Fruit fly (Drosophila melanogaster): ENCODE data around the gene Tango14.
A peak's percentile ranks its signal among the peaks of the same experiment; 100 is the strongest.

The Tango14 gene

dm6 chr2L:1169867-1170415 lies 11.5 kb downstream of the Tango14 start, which contains the start of the genes CG31922 and Plap (continued):
- peak; percentile 82 for TF ChIP-seq CG12391 (tag; optimal IDR thresholded peaks at IDR 0.05)
- TF ChIP-seq HLHmδ (GFP tag; optimal IDR thresholded peaks at IDR 0.05) = no peak
- peak in 1 of 3 experiments; percentile 67 for TF ChIP-seq lola (GFP tag; optimal IDR thresholded peaks at IDR 0.05)
- TF ChIP-seq CG6854 (GFP tag; optimal IDR thresholded peaks at IDR 0.05) = no peak
- peak; percentile 77; the same call in 2 of the 3 replicates for TF ChIP-seq CG6791 (GFP tag; IDR thresholded peaks at IDR 0.05; ENCODE audit: partially characterized antibody)
- TF ChIP-seq Meics (GFP tag; optimal IDR thresholded peaks at IDR 0.05) = peak; percentile 58
- TF ChIP-seq D (optimal IDR thresholded peaks at IDR 0.05) = no peak
- TF ChIP-seq D (GFP tag; optimal IDR thresholded peaks at IDR 0.05) = peak; percentile 28
- TF ChIP-seq pnt (GFP tag; optimal IDR thresholded peaks at IDR 0.05) = peak; percentile 33
- peak; percentile 65 for TF ChIP-seq az2 (GFP tag; optimal IDR thresholded peaks at IDR 0.05)
- TF ChIP-seq Vsx1 (GFP tag; optimal IDR thresholded peaks at IDR 0.05) = no peak
- TF ChIP-seq CG15514 (GFP tag; optimal IDR thresholded peaks at IDR 0.05) = peak; percentile 83
- TF ChIP-seq H2.0 (GFP tag; IDR thresholded peaks at IDR 0.05) = peak; percentile 48
- TF ChIP-seq eyg (GFP tag; optimal IDR thresholded peaks at IDR 0.05) = no peak
- TF ChIP-seq usp (GFP tag; optimal IDR thresholded peaks at IDR 0.05) = no peak
- TF ChIP-seq CG17328 (GFP tag; IDR thresholded peaks at IDR 0.05) = peak; percentile 17; the same call in 1 of the 2 replicates
- no peak for TF ChIP-seq NK7.1 (GFP tag; optimal IDR thresholded peaks at IDR 0.05)
- TF ChIP-seq CG30020 (tag; optimal IDR thresholded peaks at IDR 0.05) = peak; percentile 68
- no peak for TF ChIP-seq ttk (GFP tag; IDR thresholded peaks at IDR 0.05)
- peak; percentile 26; the same call in 1 of the 2 replicates for TF ChIP-seq danr (GFP tag; IDR thresholded peaks at IDR 0.05)
- no peak for TF ChIP-seq gt (GFP tag; IDR thresholded peaks at IDR 0.05)
- no peak for TF ChIP-seq CG1529 (GFP tag; optimal IDR thresholded peaks at IDR 0.05)
- peak; percentile 38; the same call in 1 of the 2 replicates for TF ChIP-seq tna (GFP tag; IDR thresholded peaks at IDR 0.05; ENCODE audit: partially characterized antibody)
- TF ChIP-seq seq (GFP tag; IDR thresholded peaks at IDR 0.05) = peak; percentile 32; the same call in 1 of the 2 replicates
- peak; percentile 34 to 53 for TF ChIP-seq chif (GFP tag; optimal IDR thresholded peaks at IDR 0.05)
- TF ChIP-seq CG17568 (GFP tag; optimal IDR thresholded peaks at IDR 0.05) = no peak
- no peak for TF ChIP-seq CG15269 (tag; optimal IDR thresholded peaks at IDR 0.05)
- peak; percentile 96 for TF ChIP-seq Dll (GFP tag; IDR thresholded peaks at IDR 0.05; ENCODE audit: partially characterized antibody)
- peak; percentile 96 for TF ChIP-seq row (GFP tag; IDR thresholded peaks at IDR 0.05)
- TF ChIP-seq CG7786 (GFP tag; optimal IDR thresholded peaks at IDR 0.05) = peak; percentile 67
- TF ChIP-seq so (GFP tag; IDR thresholded peaks at IDR 0.05) = no peak; the same call in 2 of the 3 replicates
- TF ChIP-seq CG10209 (GFP tag; optimal IDR thresholded peaks at IDR 0.05) = peak; percentile 51
- TF ChIP-seq Hmr (GFP tag; optimal IDR thresholded peaks at IDR 0.05) = no peak
- 0 out of 2 replicates have a peak, but pooled peaks have one; percentile 26 for TF ChIP-seq Oaz (GFP tag; IDR thresholded peaks at IDR 0.05)
- TF ChIP-seq nerfin-2 (GFP tag; IDR thresholded peaks at IDR 0.05; ENCODE audit: partially characterized antibody) = peak; percentile 81
- TF ChIP-seq Abd-B (GFP tag; optimal IDR thresholded peaks at IDR 0.05) = peak; percentile 59
- TF ChIP-seq Trl (optimal IDR thresholded peaks at IDR 0.05) = no peak
- TF ChIP-seq Trl (GFP tag; optimal IDR thresholded peaks at IDR 0.05) = peak; percentile 45
- peak; percentile 69 for TF ChIP-seq dmrt11E (tag; optimal IDR thresholded peaks at IDR 0.05)
- peak; percentile 84 for TF ChIP-seq zfh2 (GFP tag; optimal IDR thresholded peaks at IDR 0.05)
- no peak for TF ChIP-seq z (GFP tag; IDR thresholded peaks at IDR 0.05)
- peak; percentile 76 for TF ChIP-seq grau (tag; optimal IDR thresholded peaks at IDR 0.05)
- no peak for TF ChIP-seq CG10321 (GFP tag; IDR thresholded peaks at IDR 0.05)
- peak; percentile 60 for TF ChIP-seq CG32532 (GFP tag; IDR thresholded peaks at IDR 0.05)
- TF ChIP-seq ATbp (GFP tag; optimal IDR thresholded peaks at IDR 0.05) = no peak
- TF ChIP-seq CTCF (GFP tag; optimal IDR thresholded peaks at IDR 0.05) = no peak
- no peak for TF ChIP-seq CG12071 (GFP tag; optimal IDR thresholded peaks at IDR 0.05)
- TF ChIP-seq CG31365 (tag; optimal IDR thresholded peaks at IDR 0.05) = no peak
- peak; percentile 41 for TF ChIP-seq Deaf1 (tag; optimal IDR thresholded peaks at IDR 0.05)
- TF ChIP-seq CG9727 (GFP tag; optimal IDR thresholded peaks at IDR 0.05) = peak; percentile 71
- TF ChIP-seq Adf1 (GFP tag; IDR thresholded peaks at IDR 0.05) = no peak
